Worm (Caenorhabditis elegans) whole organism, L4/young adult: Measurements from ENCODE around the gene col-20.
"Not testable (repeated sequence)": the region's sequence is repeated elsewhere in the genome, so short reads cannot be mapped to it uniquely, and the experiment has no call there.

ENCODE experiments used
- W03F9.2 ChIP-seq: fragments of 150-350 bp; optimal IDR thresholded peaks from 2 replicates; lab custom pipeline; 2014; ENCODE audit warnings: missing biosample characterization, missing genetic modification characterization
- dao-5 ChIP-seq: sonication (generic microtip); optimal IDR thresholded peaks from 2 replicates; lab custom pipeline; 2016; ENCODE audit warnings: missing genotype, missing genetic modification characterization, moderate library complexity, missing compliant biosample characterization
- him-1 ChIP-seq: sonication (generic microtip); optimal IDR thresholded peaks from 2 replicates; lab custom pipeline; 2016; ENCODE audit warnings: missing genotype, missing genetic modification reagents, missing genetic modification characterization, missing compliant biosample characterization

col-20 gene

DNA sequence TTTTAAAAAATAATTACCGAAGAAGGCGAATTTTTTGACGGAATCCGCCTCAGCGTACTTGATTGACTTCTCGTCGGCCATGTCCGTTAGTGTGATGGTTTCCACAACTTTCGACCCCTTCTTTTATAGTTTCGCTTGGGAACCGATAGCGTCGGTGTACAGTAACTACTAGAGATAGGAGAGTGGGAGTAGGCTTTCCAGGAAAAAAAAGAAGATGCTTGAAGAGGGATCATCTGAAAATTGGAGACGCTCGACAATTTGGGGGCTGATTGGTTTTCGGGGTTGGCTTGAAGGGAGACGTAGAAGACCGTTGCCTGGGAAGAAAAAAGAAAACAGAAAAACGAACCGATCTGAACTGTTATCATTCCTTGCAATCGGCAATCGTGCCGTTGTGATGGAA is at the start of gene col-20:
col-20 (minus strand) TSS at position 101 of the 400 bp plus-strand sequence.
- no peak for TF ChIP-seq him-1
- TF ChIP-seq W03F9.2 (tag; lab: Kevin White, UChicago), result no peak
- no peak for TF ChIP-seq dao-5 (tag; lab: Kevin White, UChicago)

DNA sequence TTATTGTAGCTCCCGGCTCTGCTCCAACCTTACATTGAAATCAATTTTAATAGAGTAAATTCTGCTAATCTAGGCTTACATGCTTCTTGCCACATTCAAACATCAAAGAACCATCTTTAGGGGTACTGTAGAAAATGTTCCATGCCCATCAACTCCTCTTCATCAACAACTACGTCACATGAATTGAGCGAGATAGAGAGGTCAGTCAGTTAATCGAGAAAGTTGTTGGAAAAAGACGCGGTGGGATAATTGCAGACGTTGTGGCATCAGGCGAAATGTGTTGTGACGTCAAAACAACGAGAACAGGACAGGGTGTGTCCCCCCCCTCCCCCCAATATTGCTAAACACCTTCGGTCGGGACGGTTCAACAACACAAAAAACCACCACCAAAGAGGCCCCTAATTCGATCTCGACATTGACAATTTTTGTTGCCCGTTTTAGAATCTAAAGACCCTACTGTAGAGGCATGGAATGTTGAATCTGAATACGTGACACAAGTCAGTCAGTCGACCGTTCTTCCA is 48.0 kb upstream of the col-20 start:
- no peak for TF ChIP-seq dao-5 (tag; lab: Kevin White, UChicago)
- TF ChIP-seq him-1, result no peak
- TF ChIP-seq W03F9.2 (tag; lab: Kevin White, UChicago), result no peak

DNA sequence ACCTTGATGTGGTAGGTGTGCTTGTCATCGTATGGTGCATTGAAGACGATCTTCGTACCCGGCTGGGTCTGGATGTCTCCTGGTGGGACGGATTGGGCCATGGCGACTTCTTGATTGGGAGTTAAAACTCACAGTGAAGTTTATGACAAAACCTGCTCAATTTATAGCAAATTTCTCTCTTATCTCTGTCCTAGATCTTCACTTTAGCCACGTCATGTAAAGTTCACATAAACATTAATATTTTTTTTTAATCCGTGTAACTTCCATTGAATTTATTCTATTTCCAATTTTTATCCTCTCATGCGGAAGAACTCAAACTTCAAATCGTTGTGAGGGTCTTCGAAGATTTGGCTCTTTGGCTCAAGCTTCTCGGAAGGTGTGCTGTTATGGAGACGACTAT is 45.9 kb upstream of the col-20 start, which contains the start of gene msp-31:
msp-31 (minus strand) TSS at position 101 of the 400 bp plus-strand sequence.
- not testable (repeated sequence) for TF ChIP-seq W03F9.2 (tag; lab: Kevin White, UChicago); him-1; dao-5 (tag; lab: Kevin White, UChicago)

DNA sequence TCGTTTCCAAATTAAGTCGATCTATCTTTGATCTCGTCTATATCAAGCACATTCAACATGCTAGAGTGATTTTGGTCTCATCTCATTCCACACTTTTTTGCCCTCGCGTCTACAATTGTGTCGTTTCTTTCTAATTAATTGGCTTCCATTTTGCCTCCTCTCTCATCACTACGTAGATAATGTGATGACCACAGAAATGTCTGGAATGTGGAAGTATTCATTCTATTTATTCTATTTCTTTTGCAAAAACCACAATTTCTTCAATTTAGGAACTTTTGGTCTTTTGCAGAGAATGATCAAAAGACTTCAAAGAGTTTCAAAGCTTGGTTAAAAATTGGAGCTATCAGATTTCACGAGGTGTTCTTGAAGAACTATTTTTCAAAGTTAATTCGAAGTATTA is 45.0 kb upstream of the col-20 start:
- TF ChIP-seq him-1 (no peak), dao-5 (tag; lab: Kevin White, UChicago) (no peak), W03F9.2 (tag; lab: Kevin White, UChicago) (no peak)

DNA sequence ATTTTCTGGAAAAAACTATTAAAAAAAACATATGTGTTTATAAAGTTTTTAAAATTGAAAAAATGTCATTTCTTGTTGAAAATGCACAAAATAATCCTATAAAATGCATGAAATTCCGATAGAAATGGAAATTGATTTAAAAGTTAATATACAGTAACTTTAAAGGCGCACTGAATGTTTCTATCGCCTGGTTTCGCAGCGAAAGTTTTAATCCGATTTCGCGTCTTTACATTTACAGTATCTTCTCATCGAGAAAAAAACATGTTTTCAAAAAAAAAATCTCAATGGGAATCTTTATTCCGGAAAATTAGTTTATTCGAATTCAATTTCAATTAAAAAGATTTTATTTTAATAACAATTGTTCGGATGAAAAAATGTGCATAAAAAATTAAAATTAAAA is 43.6 kb upstream of the col-20 start, which contains the start of gene R05F9.11:
R05F9.11 (minus strand) TSS at position 5 of the 400 bp plus-strand sequence.
- TF ChIP-seq dao-5 (tag; lab: Kevin White, UChicago), result no peak
- no peak for TF ChIP-seq W03F9.2 (tag; lab: Kevin White, UChicago)
- no peak for TF ChIP-seq him-1

DNA sequence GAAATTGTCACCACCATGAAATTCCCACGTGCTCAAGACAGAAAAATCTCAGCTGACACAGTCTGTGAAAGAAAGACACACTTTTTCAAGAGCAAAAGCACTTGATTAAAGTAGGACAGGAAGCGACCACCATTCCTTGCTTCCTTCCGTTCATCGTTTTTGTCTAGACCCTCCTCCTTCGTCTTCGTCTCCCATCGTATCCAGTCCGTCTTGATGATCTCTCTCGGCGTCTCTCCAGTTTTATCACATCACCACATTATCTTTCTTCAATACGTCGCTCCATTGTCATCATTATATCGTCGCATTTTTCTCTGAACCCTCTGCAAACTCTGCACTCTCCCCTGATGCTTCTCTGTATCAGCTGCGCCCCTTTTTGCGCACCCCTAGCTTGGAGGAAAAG is 37.6 kb upstream of the col-20 start:
- TF ChIP-seq dao-5 (tag; lab: Kevin White, UChicago), result no peak
- no peak for TF ChIP-seq him-1
- no peak for TF ChIP-seq W03F9.2 (tag; lab: Kevin White, UChicago)

DNA sequence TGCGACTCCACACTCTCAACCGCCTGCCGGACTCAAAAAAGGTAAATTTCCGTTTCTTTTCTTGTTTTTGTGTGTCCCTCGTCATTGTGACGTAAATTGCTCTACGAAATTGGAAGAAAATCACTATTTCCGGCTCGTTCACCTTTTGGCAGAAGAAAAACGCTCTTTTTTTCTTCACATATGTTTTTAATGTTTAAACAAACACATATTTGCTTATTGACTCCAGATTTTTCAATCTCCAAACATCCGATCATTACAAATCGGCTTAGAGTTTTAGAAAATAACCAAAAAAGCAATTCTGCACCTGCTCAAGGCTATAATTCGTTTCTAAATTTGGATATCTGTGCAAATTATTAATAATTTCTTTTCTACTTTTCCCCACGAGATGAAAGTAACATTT is 35.3 kb upstream of the col-20 start:
- no peak for TF ChIP-seq him-1
- TF ChIP-seq W03F9.2 (tag; lab: Kevin White, UChicago), result no peak
- no peak for TF ChIP-seq dao-5 (tag; lab: Kevin White, UChicago)

DNA sequence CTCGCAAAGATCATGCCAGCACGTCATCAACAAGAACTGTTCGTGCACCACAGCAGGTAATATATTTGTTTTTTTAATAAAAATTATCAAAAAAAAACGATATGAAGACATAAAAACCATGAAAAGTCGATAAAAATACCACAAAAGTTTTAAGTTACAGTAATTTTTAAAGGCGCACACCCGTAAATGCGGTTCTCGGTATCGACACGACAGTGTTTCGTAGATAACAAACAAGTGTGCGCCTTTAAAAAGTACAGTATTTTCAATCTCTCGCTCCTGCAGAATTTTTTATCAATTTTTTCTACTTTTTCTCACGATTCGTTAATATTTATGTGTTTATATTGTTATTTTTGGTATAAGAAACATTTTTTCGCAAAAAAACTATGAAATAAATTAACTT is 34.7 kb upstream of the col-20 start:
- TF ChIP-seq dao-5 (tag; lab: Kevin White, UChicago) (no peak), him-1 (no peak), W03F9.2 (tag; lab: Kevin White, UChicago) (no peak)

DNA sequence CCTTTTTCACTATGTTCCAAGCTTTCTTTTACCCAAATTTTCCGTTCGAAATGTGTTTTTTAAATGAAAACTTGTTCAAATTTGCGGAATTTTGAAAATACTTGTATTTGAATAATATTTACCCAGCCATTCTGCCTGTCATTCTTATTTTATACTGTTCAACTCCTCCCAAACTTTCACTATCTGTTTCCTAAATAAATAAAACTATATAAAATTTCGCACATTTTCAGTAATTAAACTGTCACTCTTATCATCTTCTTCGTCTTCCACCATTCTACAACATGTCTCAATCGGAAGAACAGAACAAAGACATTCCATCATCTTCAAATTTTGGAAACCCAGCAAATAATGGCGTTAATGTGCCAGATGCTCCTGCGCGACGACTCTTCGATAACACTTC is 34.2 kb upstream of the col-20 start, which contains the start of gene btbd-10:
btbd-10 (plus strand) TSS at position 231 of the 400 bp plus-strand sequence.
- TF ChIP-seq dao-5 (tag; lab: Kevin White, UChicago) (no peak), W03F9.2 (tag; lab: Kevin White, UChicago) (no peak), him-1 (no peak)

DNA sequence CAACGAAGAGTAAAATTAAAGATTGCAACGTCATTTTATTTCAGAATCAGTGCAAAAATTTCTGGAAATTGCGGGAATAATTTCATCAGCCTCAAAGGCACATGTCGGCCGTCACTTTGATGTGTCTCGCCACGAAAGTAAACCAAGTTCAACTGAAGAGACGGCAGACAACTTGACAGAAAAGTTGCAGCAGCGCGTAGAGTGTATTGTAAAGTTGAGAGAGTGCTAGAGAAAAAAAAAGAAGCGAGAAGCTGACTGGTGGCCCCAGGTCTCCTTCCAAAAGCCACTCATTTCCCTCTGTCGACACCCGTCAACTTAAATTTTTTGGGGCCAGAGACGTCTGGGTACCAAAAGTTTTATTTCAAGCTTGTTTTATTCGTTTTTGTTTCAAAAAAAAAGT is 33.7 kb upstream of the col-20 start:
- TF ChIP-seq dao-5 (tag; lab: Kevin White, UChicago) (no peak), W03F9.2 (tag; lab: Kevin White, UChicago) (peak; percentile 88)

DNA sequence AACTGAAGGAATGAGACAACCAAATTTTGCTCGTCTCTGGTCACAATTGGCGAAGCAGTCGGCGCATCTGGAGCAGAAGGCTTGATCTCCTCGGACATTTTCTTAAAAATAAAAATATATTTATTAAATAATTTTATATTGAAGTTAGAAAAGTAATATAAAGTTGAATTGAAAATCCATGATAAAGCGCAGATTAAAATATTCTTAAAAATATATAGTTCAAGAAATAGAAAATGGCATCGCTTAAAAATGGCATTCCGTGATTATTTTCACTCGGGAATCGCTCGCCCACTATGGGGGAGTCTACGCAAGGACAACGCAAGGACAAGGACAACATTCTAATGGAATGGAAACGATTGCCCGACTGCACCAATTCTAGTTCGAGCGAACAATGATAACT is 33.1 kb upstream of the col-20 start, which contains the start of gene sgt-1:
sgt-1 (minus strand) TSS at position 101 of the 400 bp plus-strand sequence.
- not testable (repeated sequence) for TF ChIP-seq W03F9.2 (tag; lab: Kevin White, UChicago); dao-5 (tag; lab: Kevin White, UChicago); him-1

DNA sequence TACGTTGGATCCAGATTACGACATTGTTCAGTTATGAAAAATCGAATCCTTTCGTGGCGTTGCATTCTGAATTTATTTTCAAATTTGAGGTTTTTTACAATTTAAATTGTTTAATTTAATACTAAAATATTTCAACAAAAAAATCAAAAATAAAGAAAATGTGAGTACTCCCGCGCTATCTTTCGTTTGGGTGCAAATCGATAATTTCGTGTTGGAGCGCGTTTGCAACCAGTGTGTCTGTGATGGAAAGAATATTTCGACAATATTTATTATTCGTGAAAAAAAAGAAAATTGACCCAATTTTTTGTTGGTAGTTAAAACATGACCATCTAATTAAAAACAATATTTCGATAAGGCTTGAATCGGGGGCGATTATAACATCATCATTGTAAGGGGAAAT is 31.4 kb upstream of the col-20 start, which contains the start of gene R05F9.9:
R05F9.9 (minus strand) TSS at position 66 of the 400 bp plus-strand sequence.
- TF ChIP-seq him-1 (no peak), dao-5 (tag; lab: Kevin White, UChicago) (no peak), W03F9.2 (tag; lab: Kevin White, UChicago) (no peak)

DNA sequence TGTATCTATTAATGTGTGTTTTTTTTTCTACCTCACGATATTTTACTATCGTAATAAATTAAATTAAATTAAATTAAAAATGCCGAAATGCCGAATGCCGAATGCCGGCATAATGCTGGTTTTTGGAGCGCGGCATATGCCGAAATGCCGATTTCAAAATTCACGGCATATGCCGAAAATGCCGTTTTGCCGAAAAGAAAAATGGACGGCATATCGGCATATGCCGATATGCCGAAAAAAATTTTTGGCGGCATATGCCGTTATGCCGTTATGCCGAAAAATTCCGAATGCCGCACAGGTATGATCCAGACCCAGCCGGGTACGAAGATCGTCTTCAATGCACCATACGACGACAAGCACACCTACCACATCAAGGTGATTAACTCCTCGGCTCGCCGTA is 27.9 kb upstream of the col-20 start, which contains the start of gene msp-32:
msp-32 (plus strand) TSS at position 301 of the 400 bp plus-strand sequence.
- not testable (repeated sequence) for TF ChIP-seq dao-5 (tag; lab: Kevin White, UChicago); him-1; W03F9.2 (tag; lab: Kevin White, UChicago)

DNA sequence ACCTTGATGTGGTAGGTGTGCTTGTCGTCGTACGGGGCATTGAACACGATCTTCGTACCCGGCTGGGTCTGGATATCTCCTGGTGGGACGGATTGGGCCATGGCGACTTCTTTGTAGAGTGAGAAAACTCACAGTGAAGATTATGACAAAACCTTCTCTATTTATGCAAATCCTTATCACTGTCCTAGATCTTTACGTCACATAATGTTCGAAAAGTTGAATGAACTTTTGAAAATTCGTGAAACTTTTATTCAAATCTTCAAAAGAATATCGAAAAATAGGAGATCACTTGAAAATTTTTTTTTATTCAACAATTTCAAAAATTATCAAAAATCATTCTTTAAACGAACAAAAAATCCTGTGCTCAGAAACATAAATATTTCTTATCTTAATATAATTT is 22.0 kb upstream of the col-20 start, which contains the start of gene msp-33:
msp-33 (minus strand) TSS at position 101 of the 400 bp plus-strand sequence.
- TF ChIP-seq dao-5 (tag; lab: Kevin White, UChicago), result no peak
- TF ChIP-seq W03F9.2 (tag; lab: Kevin White, UChicago), result no peak
- TF ChIP-seq him-1, result no peak
